Worm (Caenorhabditis elegans) whole organism, young adult: Measurements from ENCODE around the gene F22F7.8.

ENCODE experiments used
- ccch-3 ChIP-seq: fragments of 200-800 bp; sonication (Bioruptor generic); optimal IDR thresholded peaks from 2 replicates; lab custom pipeline; 2018; ENCODE audit warnings: mild to moderate bottlenecking, missing genetic modification characterization, missing compliant biosample characterization
- him-1 ChIP-seq: sonication (generic microtip); optimal IDR thresholded peaks from 2 replicates; lab custom pipeline; 2016; ENCODE audit warnings: missing genotype, missing genetic modification reagents, missing genetic modification characterization, missing compliant biosample characterization
- lsl-1 ChIP-seq: fragments of 200-800 bp; sonication (Bioruptor generic); optimal IDR thresholded peaks from 2 replicates; lab custom pipeline; 2018; ENCODE audit warnings: mild to moderate bottlenecking, missing genetic modification characterization, moderate library complexity, missing compliant biosample characterization
- lsy-27 ChIP-seq: sonication (generic microtip); optimal IDR thresholded peaks from 2 replicates; lab custom pipeline; 2017; ENCODE audit warnings: missing genetic modification characterization, mild to moderate bottlenecking, missing compliant biosample characterization, antibody characterized with exemption, missing genotype, borderline replicate concordance; ENCODE audit not compliant: insufficient read depth
- nfya-1 ChIP-seq: sonication (generic microtip); optimal IDR thresholded peaks from 2 replicates; lab custom pipeline; 2017; ENCODE audit warnings: antibody characterized with exemption, missing compliant biosample characterization, missing genetic modification characterization, borderline replicate concordance; ENCODE audit not compliant: insufficient read depth
- nhr-90 ChIP-seq: sonication (generic microtip); optimal IDR thresholded peaks from 2 replicates; lab custom pipeline; 2016; ENCODE audit warnings: missing genotype, mild to moderate bottlenecking, missing genetic modification characterization, missing compliant biosample characterization
- unc-62 ChIP-seq: fragments of 150-350 bp; optimal IDR thresholded peaks from 2 replicates; lab custom pipeline; 2014; ENCODE audit warnings: missing biosample characterization, missing genetic modification reagents, missing genetic modification characterization
- zim-3 ChIP-seq: sonication (generic microtip); optimal IDR thresholded peaks from 2 replicates; lab custom pipeline; 2017; ENCODE audit warnings: mild to moderate bottlenecking, missing genetic modification characterization, moderate library complexity, missing compliant biosample characterization
- ztf-25 ChIP-seq: fragments of 200-800 bp; sonication (Bioruptor generic); IDR thresholded peaks from 2 replicates; pipeline ENCODE4 v1.3.6; 2022; ENCODE audit warnings: missing genetic modification reagents, missing genetic modification characterization, missing compliant biosample characterization

DNA sequence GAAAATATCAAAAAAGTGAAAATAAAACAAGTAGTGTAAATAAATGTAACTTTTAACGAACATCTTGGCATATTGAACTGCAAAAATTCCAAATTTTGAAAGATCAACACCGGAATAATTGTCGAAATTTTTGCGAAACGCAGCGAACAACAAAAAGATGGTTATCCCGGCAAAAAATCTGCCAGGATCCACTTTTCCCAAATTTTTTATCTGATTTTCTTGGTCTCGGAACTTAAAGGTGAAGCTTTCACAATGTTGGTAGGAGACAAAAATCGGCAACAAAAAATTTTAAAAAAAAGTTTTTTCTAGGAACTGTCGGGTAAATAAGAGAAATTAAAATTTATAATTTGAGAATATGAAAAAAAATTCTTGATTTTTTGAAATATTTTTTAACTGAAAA is 3.2 kb downstream of the F22F7.8 start, which contains the start of gene bgnt-1.2:
- TF ChIP-seq zim-3 (tag; lab: Kevin White, UChicago): no peak
- no peak for TF ChIP-seq ccch-3 (GFP tag; lab: Kevin White, UChicago)
- no peak for TF ChIP-seq him-1 (tag; lab: Kevin White, UChicago)
- no peak for TF ChIP-seq unc-62 (GFP tag; lab: Kevin White, UChicago)
- no peak for TF ChIP-seq ztf-25 (GFP tag; lab: Robert Waterston, UW)
- no peak for TF ChIP-seq nfya-1 (tag; lab: Kevin White, UChicago)
- no peak for TF ChIP-seq lsy-27 (tag; lab: Kevin White, UChicago)
- TF ChIP-seq nhr-90 (tag; lab: Kevin White, UChicago): no peak
- no peak for TF ChIP-seq lsl-1 (GFP tag; lab: Kevin White, UChicago)
